Worm (Caenorhabditis elegans) whole organism, mixed stage, embryonic: ENCODE results near the gene F35H10.2.

Experiments
- M03D4.4 ChIP-seq: sonication (generic microtip); optimal IDR thresholded peaks from 2 replicates; lab custom pipeline; 2017; ENCODE audit warnings: mild to moderate bottlenecking, missing genetic modification characterization, missing compliant biosample characterization
- bed-3 ChIP-seq: fragments of 200-800 bp; sonication (Bioruptor generic); optimal IDR thresholded peaks from 3 replicates; lab custom pipeline; 2018; ENCODE audit warnings: mild to moderate bottlenecking, missing genetic modification characterization, moderate library complexity, missing compliant biosample characterization
- blmp-1 ChIP-seq: fragments of 150-350 bp; optimal IDR thresholded peaks from 2 replicates; lab custom pipeline; 2014; ENCODE audit warnings: missing biosample characterization, missing genetic modification characterization
- ceh-39 ChIP-seq: fragments of 150-350 bp; optimal IDR thresholded peaks from 2 replicates; lab custom pipeline; 2014; ENCODE audit warnings: missing biosample characterization, missing genetic modification characterization
- ceh-43 ChIP-seq: fragments of 200-800 bp; sonication (Bioruptor generic); optimal IDR thresholded peaks from 2 replicates; lab custom pipeline; 2018; ENCODE audit warnings: mild to moderate bottlenecking, missing genetic modification characterization, moderate library complexity, missing compliant biosample characterization
- ceh-83 ChIP-seq: fragments of 200-800 bp; sonication (Bioruptor generic); optimal IDR thresholded peaks from 2 replicates; lab custom pipeline; 2018; ENCODE audit warnings: mild to moderate bottlenecking, missing genetic modification characterization, missing compliant biosample characterization
- ces-1 ChIP-seq: fragments of 150-350 bp; optimal IDR thresholded peaks from 2 replicates; lab custom pipeline; 2014; ENCODE audit warnings: missing biosample characterization, missing genetic modification reagents, missing genetic modification characterization
- cnd-1 ChIP-seq: fragments of 200-800 bp; sonication (Bioruptor generic); optimal IDR thresholded peaks from 2 replicates; lab custom pipeline; 2018; ENCODE audit warnings: mild to moderate bottlenecking, missing genetic modification characterization, missing compliant biosample characterization
- drap-1 ChIP-seq: fragments of 200-800 bp; sonication (Bioruptor generic); optimal IDR thresholded peaks from 3 replicates; lab custom pipeline; 2018; ENCODE audit warnings: mild to moderate bottlenecking, missing genetic modification characterization, missing compliant biosample characterization
- elt-1 ChIP-seq: sonication (generic microtip); optimal IDR thresholded peaks from 2 replicates; lab custom pipeline; 2017; ENCODE audit warnings: missing genetic modification characterization, mild to moderate bottlenecking, missing compliant biosample characterization, antibody characterized with exemption, moderate library complexity, borderline replicate concordance; ENCODE audit not compliant: insufficient read depth
- elt-3 ChIP-seq: fragments of 150-350 bp; optimal IDR thresholded peaks from 2 replicates; lab custom pipeline; 2014; ENCODE audit warnings: missing biosample characterization, missing genetic modification characterization
- ham-2 ChIP-seq: fragments of 200-800 bp; sonication (Bioruptor generic); optimal IDR thresholded peaks from 2 replicates; lab custom pipeline; 2018; ENCODE audit warnings: mild to moderate bottlenecking, missing genetic modification characterization, missing compliant biosample characterization
- hlh-1 ChIP-seq: fragments of 150-350 bp; optimal IDR thresholded peaks from 2 replicates; lab custom pipeline; 2014; ENCODE audit warnings: missing biosample characterization, missing genetic modification reagents, missing genetic modification characterization
- lin-13 ChIP-seq: fragments of 150-350 bp; optimal IDR thresholded peaks from 2 replicates; lab custom pipeline; 2014; ENCODE audit warnings: missing biosample characterization, missing genetic modification characterization
- lin-32 ChIP-seq: fragments of 200-800 bp; sonication (Bioruptor generic); optimal IDR thresholded peaks from 2 replicates; lab custom pipeline; 2018; ENCODE audit warnings: mild to moderate bottlenecking, missing genetic modification characterization, missing compliant biosample characterization
- lsy-2 ChIP-seq: fragments of 150-350 bp; optimal IDR thresholded peaks from 2 replicates; lab custom pipeline; 2014; ENCODE audit warnings: missing biosample characterization, missing genetic modification characterization
- mab-5 ChIP-seq: fragments of 150-350 bp; optimal IDR thresholded peaks from 2 replicates; lab custom pipeline; 2014; ENCODE audit warnings: missing biosample characterization, missing genetic modification characterization
- mep-1 ChIP-seq: fragments of 150-350 bp; optimal IDR thresholded peaks from 2 replicates; lab custom pipeline; 2017; ENCODE audit warnings: missing biosample characterization, missing genetic modification reagents, missing genetic modification characterization, inconsistent platforms
- mls-2 ChIP-seq: sonication (generic microtip); optimal IDR thresholded peaks from 2 replicates; lab custom pipeline; 2016; ENCODE audit warnings: mild to moderate bottlenecking, missing genetic modification characterization, moderate library complexity, missing compliant biosample characterization
- nhr-12 ChIP-seq: fragments of 150-350 bp; optimal IDR thresholded peaks from 2 replicates; lab custom pipeline; 2014; ENCODE audit warnings: missing biosample characterization, missing genetic modification characterization
- nhr-2 ChIP-seq: fragments of 150-350 bp; optimal IDR thresholded peaks from 2 replicates; lab custom pipeline; 2014; ENCODE audit warnings: missing biosample characterization, missing genetic modification characterization
- nhr-237 ChIP-seq: fragments of 150-350 bp; optimal IDR thresholded peaks from 2 replicates; lab custom pipeline; 2014; ENCODE audit warnings: missing biosample characterization, missing genetic modification characterization
- nhr-28 ChIP-seq: fragments of 150-350 bp; optimal IDR thresholded peaks from 2 replicates; lab custom pipeline; 2014; ENCODE audit warnings: missing biosample characterization, missing genetic modification characterization
- nhr-76 ChIP-seq: sonication (generic microtip); optimal IDR thresholded peaks from 2 replicates; lab custom pipeline; 2017; ENCODE audit warnings: missing biosample characterization, missing genetic modification characterization
- pha-4 ChIP-seq: fragments of 150-350 bp; optimal IDR thresholded peaks from 2 replicates; lab custom pipeline; 2018; ENCODE audit warnings: missing biosample characterization, missing genetic modification reagents, missing genetic modification characterization
- sem-2 ChIP-seq: fragments of 200-800 bp; sonication (Bioruptor generic); optimal IDR thresholded peaks from 2 replicates; lab custom pipeline; 2018; ENCODE audit warnings: mild to moderate bottlenecking, missing genetic modification characterization, missing compliant biosample characterization
- snpc-4 ChIP-seq: fragments of 150-350 bp; optimal IDR thresholded peaks from 2 replicates; lab custom pipeline; 2014; ENCODE audit warnings: missing biosample characterization, missing genetic modification characterization
- sptf-1 ChIP-seq: sonication (generic microtip); optimal IDR thresholded peaks from 2 replicates; lab custom pipeline; 2017; ENCODE audit warnings: mild to moderate bottlenecking, missing genetic modification characterization, moderate library complexity, missing compliant biosample characterization
- tbx-8 ChIP-seq: fragments of 200-800 bp; sonication (Bioruptor generic); optimal IDR thresholded peaks from 2 replicates; lab custom pipeline; 2018; ENCODE audit warnings: mild to moderate bottlenecking, missing genetic modification characterization, moderate library complexity, missing compliant biosample characterization
- unc-120 ChIP-seq: sonication (generic microtip); optimal IDR thresholded peaks from 2 replicates; lab custom pipeline; 2017; ENCODE audit warnings: missing genetic modification characterization, missing compliant biosample characterization; ENCODE audit not compliant: poor library complexity, severe bottlenecking
- unc-39 ChIP-seq: fragments of 150-350 bp; optimal IDR thresholded peaks from 2 replicates; lab custom pipeline; 2014; ENCODE audit warnings: missing biosample characterization, missing genetic modification characterization
- unc-62 ChIP-seq: fragments of 150-350 bp; optimal IDR thresholded peaks from 2 replicates; lab custom pipeline; 2014; ENCODE audit warnings: missing biosample characterization, missing genetic modification reagents, missing genetic modification characterization
- ztf-11 ChIP-seq: fragments of 150-350 bp; optimal IDR thresholded peaks from 2 replicates; lab custom pipeline; 2014; ENCODE audit warnings: missing biosample characterization, missing genetic modification characterization

The F35H10.2 gene

ce11 chrIV:8339636-8340035, 10.6 kb downstream of the F35H10.2 start, which contains the start of gene lgc-6:
Gene lgc-6, plus strand, starts transcription at chrIV:8339936.
- TF ChIP-seq sptf-1 (tag; lab: Kevin White, UChicago), result no peak
- TF ChIP-seq M03D4.4 (tag; lab: Kevin White, UChicago), result no peak
- no peak for TF ChIP-seq elt-3 (tag; lab: Kevin White, UChicago)
- no peak for TF ChIP-seq lin-13 (tag; lab: Kevin White, UChicago)
- TF ChIP-seq lsy-2 (tag; lab: Kevin White, UChicago), result no peak
- no peak for TF ChIP-seq nhr-76 (tag; lab: Kevin White, UChicago)

ce11 chrIV:8342385-8342784, 13.4 kb downstream of the F35H10.2 start, which contains the start of gene lgc-5:
Gene lgc-5, plus strand, starts transcription at chrIV:8342685.
- no peak for TF ChIP-seq ces-1 (GFP tag; lab: Kevin White, UChicago)
- TF ChIP-seq bed-3 (GFP tag; lab: Kevin White, UChicago), result no peak
- no peak for TF ChIP-seq elt-3 (tag; lab: Kevin White, UChicago)
- no peak for TF ChIP-seq pha-4 (tag; lab: Kevin White, UChicago)
- TF ChIP-seq sptf-1 (tag; lab: Kevin White, UChicago), result no peak
- no peak for TF ChIP-seq M03D4.4 (tag; lab: Kevin White, UChicago)
- TF ChIP-seq lsy-2 (tag; lab: Kevin White, UChicago), result no peak
- TF ChIP-seq ztf-11 (tag; lab: Kevin White, UChicago), result no peak
- TF ChIP-seq lin-13 (tag; lab: Kevin White, UChicago), result no peak
- TF ChIP-seq nhr-12 (tag; lab: Kevin White, UChicago), result no peak
- no peak for TF ChIP-seq unc-39 (tag; lab: Kevin White, UChicago)
- TF ChIP-seq mep-1 (tag; lab: Kevin White, UChicago), result no peak
- no peak for TF ChIP-seq tbx-8 (GFP tag; lab: Kevin White, UChicago)
- TF ChIP-seq sem-2 (GFP tag; lab: Kevin White, UChicago), result no peak
- TF ChIP-seq unc-120 (tag; lab: Kevin White, UChicago), result no peak
- TF ChIP-seq elt-1 (tag; lab: Kevin White, UChicago), result no peak
- no peak for TF ChIP-seq hlh-1 (tag; lab: Kevin White, UChicago)

- TF ChIP-seq ceh-43 (GFP tag; lab: Kevin White, UChicago), result no peak
- TF ChIP-seq nhr-2, result no peak
- no peak for TF ChIP-seq ceh-83 (GFP tag; lab: Kevin White, UChicago)
- TF ChIP-seq bed-3 (GFP tag; lab: Kevin White, UChicago), result no peak
- TF ChIP-seq elt-1 (tag; lab: Kevin White, UChicago), result no peak
- no peak for TF ChIP-seq nhr-12 (tag; lab: Kevin White, UChicago)
- no peak for TF ChIP-seq lsy-2 (tag; lab: Kevin White, UChicago)
- no peak for TF ChIP-seq drap-1 (GFP tag; lab: Kevin White, UChicago)
- TF ChIP-seq ztf-11 (tag; lab: Kevin White, UChicago), result no peak
- TF ChIP-seq elt-3 (tag; lab: Kevin White, UChicago), result no peak
- TF ChIP-seq unc-62, result no peak
- TF ChIP-seq pha-4 (tag; lab: Kevin White, UChicago), result no peak
- no peak for TF ChIP-seq mep-1 (tag; lab: Kevin White, UChicago)
- no peak for TF ChIP-seq nhr-28 (tag; lab: Kevin White, UChicago)
- TF ChIP-seq M03D4.4 (tag; lab: Kevin White, UChicago), result no peak
- no peak for TF ChIP-seq ham-2 (GFP tag; lab: Kevin White, UChicago)
These were observed 16.5 kb downstream of the F35H10.2 start, which contains the start of gene F17E9.5 for ce11 chrIV:8345518-8345917. Gene F17E9.5, plus strand, starts transcription at chrIV:8345818.

ce11 chrIV:8347051-8347450, 18.0 kb downstream of the F35H10.2 start, which contains the start of the genes F17E9.18 and F17E9.15:
Gene F17E9.18, minus strand, starts transcription at chrIV:8347151.
Gene F17E9.15, plus strand, starts transcription at chrIV:8347418.
- TF ChIP-seq sem-2 (GFP tag; lab: Kevin White, UChicago), result no peak
- no peak for TF ChIP-seq nhr-76 (tag; lab: Kevin White, UChicago)
- no peak for TF ChIP-seq blmp-1 (tag; lab: Kevin White, UChicago)
- TF ChIP-seq ceh-39 (tag; lab: Kevin White, UChicago), result no peak
- TF ChIP-seq ztf-11 (tag; lab: Kevin White, UChicago), result no peak
- TF ChIP-seq nhr-12 (tag; lab: Kevin White, UChicago), result no peak
- no peak for TF ChIP-seq mls-2 (tag; lab: Kevin White, UChicago)
- TF ChIP-seq elt-3 (tag; lab: Kevin White, UChicago), result no peak
- no peak for TF ChIP-seq cnd-1 (tag; lab: Kevin White, UChicago)
- no peak for TF ChIP-seq snpc-4 (tag; lab: Kevin White, UChicago)
- no peak for TF ChIP-seq hlh-1 (tag; lab: Kevin White, UChicago)
- TF ChIP-seq nhr-237, result no peak
- TF ChIP-seq lin-32 (GFP tag; lab: Kevin White, UChicago), result no peak
- TF ChIP-seq nhr-2, result no peak
- no peak for TF ChIP-seq ceh-83 (GFP tag; lab: Kevin White, UChicago)
- no peak for TF ChIP-seq mab-5
- no peak for TF ChIP-seq unc-39 (tag; lab: Kevin White, UChicago)
- no peak for TF ChIP-seq lin-13 (tag; lab: Kevin White, UChicago)
- no peak for TF ChIP-seq tbx-8 (GFP tag; lab: Kevin White, UChicago)
